Worm (Caenorhabditis elegans) whole organism, L2 larva: ENCODE measurements around the gene alkb-8.

Experiments used
- elt-3 ChIP-seq: sonication (generic microtip); optimal IDR thresholded peaks from 2 replicates; lab custom pipeline; 2017; ENCODE audit warnings: missing biosample characterization, missing genetic modification characterization
- nhr-11 ChIP-seq: fragments of 150-350 bp; optimal IDR thresholded peaks from 2 replicates; lab custom pipeline; 2014; ENCODE audit warnings: missing biosample characterization, missing genetic modification characterization
- ztf-11 ChIP-seq: sonication (generic microtip); optimal IDR thresholded peaks from 2 replicates; lab custom pipeline; 2017; ENCODE audit warnings: missing biosample characterization, missing genetic modification characterization

- no peak for TF ChIP-seq nhr-11 (tag; lab: Kevin White, UChicago)
- no peak for TF ChIP-seq elt-3
- no peak for TF ChIP-seq ztf-11 (tag; lab: Kevin White, UChicago)
Observed at ce11 chrIII:3670336-3670735, 38.8 kb upstream of the alkb-8 start, which contains the start of gene C46F11.6.
